Fruit fly (Drosophila melanogaster) whole organism, embryonic: ENCODE results near the gene rdog.

Experiments used
- Ada2b ChIP-seq: fragments of 200-800 bp; sonication (Bioruptor generic); IDR thresholded peaks from 2 replicates; pipeline ENCODE4 v1.3.6; 2022; ENCODE audit warnings: missing biosample characterization, missing genetic modification characterization
- CG10209 ChIP-seq: fragments of 200-800 bp; sonication (Bioruptor generic); optimal IDR thresholded peaks from 3 replicates; lab custom pipeline; 2017; ENCODE audit warnings: missing biosample characterization, mild to moderate bottlenecking, missing genetic modification characterization, missing genetic modification reagents
- CG13775 ChIP-seq: fragments of 200-800 bp; sonication (Bioruptor generic); optimal IDR thresholded peaks from 3 replicates; lab custom pipeline; 2017; ENCODE audit warnings: missing biosample characterization, mild to moderate bottlenecking, missing genetic modification characterization
- CG15269 ChIP-seq: fragments of 200-800 bp; sonication (Bioruptor generic); optimal IDR thresholded peaks from 2 replicates; lab custom pipeline; 2018; ENCODE audit warnings: missing biosample characterization, mild to moderate bottlenecking, missing genetic modification characterization, moderate library complexity
- CG17359 ChIP-seq: fragments of 200-800 bp; sonication (Bioruptor generic); optimal IDR thresholded peaks from 3 replicates; lab custom pipeline; 2018; ENCODE audit warnings: missing biosample characterization, mild to moderate bottlenecking, missing genetic modification characterization, moderate library complexity
- CG3065 ChIP-seq: fragments of 200-800 bp; sonication (Bioruptor generic); optimal IDR thresholded peaks from 2 replicates; lab custom pipeline; 2016; ENCODE audit warnings: missing biosample characterization, missing genetic modification characterization
- CG31365 ChIP-seq: fragments of 200-800 bp; sonication (Bioruptor generic); optimal IDR thresholded peaks from 2 replicates; lab custom pipeline; 2018; ENCODE audit warnings: missing biosample characterization, mild to moderate bottlenecking, missing genetic modification characterization
- CG5953 ChIP-seq: fragments of 200-800 bp; sonication (Bioruptor generic); IDR thresholded peaks from 2 replicates; pipeline ENCODE4 v1.3.6; 2022; ENCODE audit warnings: missing biosample characterization, missing genetic modification characterization
- CG7556 ChIP-seq: fragments of 200-800 bp; sonication (Bioruptor generic); optimal IDR thresholded peaks from 2 replicates; lab custom pipeline; 2017; ENCODE audit warnings: missing biosample characterization, mild to moderate bottlenecking, missing genetic modification characterization
- CG7786 ChIP-seq: fragments of 200-800 bp; sonication (Bioruptor generic); optimal IDR thresholded peaks from 2 replicates; lab custom pipeline; 2016; ENCODE audit warnings: missing biosample characterization, missing genetic modification characterization
- CG7928 ChIP-seq: fragments of 200-800 bp; sonication (Bioruptor generic); optimal IDR thresholded peaks from 2 replicates; lab custom pipeline; 2017; ENCODE audit warnings: missing biosample characterization, mild to moderate bottlenecking, missing genetic modification characterization
- CkIIα-i1 ChIP-seq: fragments of 200-800 bp; sonication (Bioruptor generic); IDR thresholded peaks from 2 replicates; pipeline ENCODE4 v1.3.6; 2022; ENCODE audit warnings: missing biosample characterization, missing genetic modification characterization
- Dek ChIP-seq: fragments of 200-800 bp; sonication (Bioruptor generic); optimal IDR thresholded peaks from 3 replicates; lab custom pipeline; 2019; ENCODE audit warnings: missing biosample characterization, mild to moderate bottlenecking, missing genetic modification characterization, moderate library complexity
- Drgx ChIP-seq: fragments of 200-800 bp; sonication (Bioruptor generic); IDR thresholded peaks from 2 replicates; pipeline ENCODE4 v1.3.6; 2022; ENCODE audit warnings: missing biosample characterization, missing genetic modification characterization
- Elba2 ChIP-seq: fragments of 200-800 bp; sonication (Bioruptor generic); optimal IDR thresholded peaks from 3 replicates; lab custom pipeline; 2016; ENCODE audit warnings: missing biosample characterization, missing genetic modification characterization
- Ets97D ChIP-seq: fragments of 200-800 bp; sonication (Bioruptor generic); optimal IDR thresholded peaks from 3 replicates; lab custom pipeline; 2016; ENCODE audit warnings: missing biosample characterization, missing genetic modification characterization
- Fer1 ChIP-seq: fragments of 200-800 bp; sonication (Bioruptor generic); optimal IDR thresholded peaks from 2 replicates; lab custom pipeline; 2017; ENCODE audit warnings: missing biosample characterization, mild to moderate bottlenecking, missing genetic modification characterization
- H2.0 ChIP-seq: fragments of 200-800 bp; sonication (Bioruptor generic); IDR thresholded peaks from 2 replicates; pipeline ENCODE4 v1.3.6; 2022; ENCODE audit warnings: missing biosample characterization, missing genetic modification characterization
- Hey ChIP-seq: fragments of 200-800 bp; sonication (Bioruptor generic); optimal IDR thresholded peaks from 3 replicates; lab custom pipeline; 2018; ENCODE audit warnings: missing biosample characterization, mild to moderate bottlenecking, missing genetic modification characterization
- MESR4 ChIP-seq: fragments of 200-800 bp; sonication (Bioruptor generic); optimal IDR thresholded peaks from 2 replicates; lab custom pipeline; 2018; ENCODE audit warnings: missing biosample characterization, mild to moderate bottlenecking, missing genetic modification characterization, moderate library complexity
- Nf-YA ChIP-seq: fragments of 200-800 bp; sonication (Bioruptor generic); IDR thresholded peaks from 2 replicates; pipeline ENCODE4 v1.3.6; 2022; ENCODE audit warnings: missing biosample characterization, missing genetic modification characterization
- NfI ChIP-seq: fragments of 200-800 bp; sonication (Bioruptor generic); optimal IDR thresholded peaks from 3 replicates; lab custom pipeline; 2018; ENCODE audit warnings: missing biosample characterization, mild to moderate bottlenecking, missing genetic modification characterization, moderate library complexity
- Oaz ChIP-seq: fragments of 200-800 bp; sonication (Bioruptor generic); IDR thresholded peaks from 2 replicates; pipeline ENCODE4 v1.3.6; 2022; ENCODE audit warnings: missing biosample characterization, missing genetic modification characterization
- Rfx ChIP-seq: fragments of 200-800 bp; sonication (Bioruptor generic); IDR thresholded peaks from 2 replicates; pipeline ENCODE4 v1.3.6; 2022; ENCODE audit warnings: missing biosample characterization, missing genetic modification characterization
- Six4 ChIP-seq: fragments of 200-800 bp; sonication (Bioruptor generic); optimal IDR thresholded peaks from 2 replicates; lab custom pipeline; 2016; ENCODE audit warnings: missing biosample characterization, missing genetic modification characterization
- Sox100B ChIP-seq: fragments of 200-800 bp; sonication (Bioruptor generic); optimal IDR thresholded peaks from 3 replicates; lab custom pipeline; 2018; ENCODE audit warnings: missing biosample characterization, mild to moderate bottlenecking, missing genetic modification characterization
- Spps ChIP-seq: fragments of 200-800 bp; sonication (Bioruptor generic); optimal IDR thresholded peaks from 2 replicates; lab custom pipeline; 2018; ENCODE audit warnings: missing biosample characterization, mild to moderate bottlenecking, missing genetic modification characterization
- abd-A ChIP-seq: fragments of 200-800 bp; sonication (Bioruptor generic); optimal IDR thresholded peaks from 3 replicates; lab custom pipeline; 2019; ENCODE audit warnings: missing biosample characterization, mild to moderate bottlenecking, missing genetic modification characterization, moderate library complexity
- az2 ChIP-seq: fragments of 200-800 bp; sonication (Bioruptor generic); optimal IDR thresholded peaks from 3 replicates; lab custom pipeline; 2016; ENCODE audit warnings: missing biosample characterization, missing genetic modification characterization
- cas ChIP-seq: fragments of 200-800 bp; sonication (Bioruptor generic); IDR thresholded peaks from 2 replicates; pipeline ENCODE4 v1.3.6; 2022; ENCODE audit warnings: missing biosample characterization, missing genetic modification characterization
- dm ChIP-seq: fragments of 200-800 bp; sonication (Bioruptor generic); optimal IDR thresholded peaks from 3 replicates; lab custom pipeline; 2016; ENCODE audit warnings: missing biosample characterization, missing genetic modification characterization
- emc ChIP-seq: fragments of 200-800 bp; sonication (Bioruptor generic); optimal IDR thresholded peaks from 2 replicates; lab custom pipeline; 2016; ENCODE audit warnings: missing biosample characterization, missing genetic modification characterization
- eve ChIP-seq, 2 experiments: fragments of >200 bp; optimal IDR thresholded peaks; 2 replicates each; lab custom pipeline; 2017; ENCODE audit warnings: missing biosample characterization in 2 of 2, missing genetic modification characterization in 2 of 2
- fd3F ChIP-seq: fragments of 200-800 bp; sonication (Bioruptor generic); optimal IDR thresholded peaks from 2 replicates; lab custom pipeline; 2018; ENCODE audit warnings: missing biosample characterization, mild to moderate bottlenecking, missing genetic modification characterization, moderate library complexity
- ftz-f1 ChIP-seq: fragments of 200-800 bp; sonication (Bioruptor generic); optimal IDR thresholded peaks from 2 replicates; lab custom pipeline; 2016; ENCODE audit warnings: missing biosample characterization, missing genetic modification characterization
- hkb ChIP-seq, 2 experiments: fragments of 200-800 bp in 1 of 2; fragments of >200 bp in 1 of 2; sonication (Bioruptor generic) in 1 of 2; IDR thresholded peaks in 1 of 2; optimal IDR thresholded peaks in 1 of 2; 2 replicates each; pipeline versions ENCODE4 v1.3.6 to Lab custom; 2017 to 2022; ENCODE audit warnings: missing biosample characterization in 1 of 2, missing genetic modification characterization in 1 of 2
- jumu ChIP-seq: fragments of 200-800 bp; sonication (Bioruptor generic); optimal IDR thresholded peaks from 3 replicates; lab custom pipeline; 2016; ENCODE audit warnings: missing biosample characterization, missing genetic modification characterization
- kay ChIP-seq: fragments of 200-800 bp; sonication (Bioruptor generic); optimal IDR thresholded peaks from 2 replicates; lab custom pipeline; 2016; ENCODE audit warnings: missing biosample characterization, missing genetic modification characterization
- ken ChIP-seq: fragments of 200-800 bp; sonication (Bioruptor generic); IDR thresholded peaks from 3 replicates; pipeline ENCODE4 v1.3.6; 2022; ENCODE audit warnings: missing biosample characterization, missing genetic modification characterization
- lab ChIP-seq: fragments of 200-800 bp; sonication (Bioruptor generic); optimal IDR thresholded peaks from 3 replicates; lab custom pipeline; 2017; ENCODE audit warnings: missing biosample characterization, missing genetic modification characterization, mild to moderate bottlenecking, moderate library complexity, missing genetic modification reagents
- lbe ChIP-seq: fragments of 200-800 bp; sonication (Bioruptor generic); optimal IDR thresholded peaks from 2 replicates; lab custom pipeline; 2016; ENCODE audit warnings: missing biosample characterization, mild to moderate bottlenecking, missing genetic modification characterization
- org-1 ChIP-seq: fragments of 200-800 bp; sonication (Bioruptor generic); optimal IDR thresholded peaks from 2 replicates; lab custom pipeline; 2017; ENCODE audit warnings: missing biosample characterization, missing genetic modification characterization
- pfk ChIP-seq: fragments of 200-800 bp; sonication (Bioruptor generic); optimal IDR thresholded peaks from 2 replicates; lab custom pipeline; 2018; ENCODE audit warnings: missing biosample characterization, mild to moderate bottlenecking, missing genetic modification characterization, moderate library complexity
- ranshi ChIP-seq: fragments of 200-800 bp; sonication (Bioruptor generic); IDR thresholded peaks from 2 replicates; pipeline ENCODE4 v1.3.6; 2022; ENCODE audit warnings: missing biosample characterization, missing genetic modification characterization
- seq ChIP-seq: fragments of 200-800 bp; sonication (Bioruptor generic); IDR thresholded peaks from 2 replicates; pipeline ENCODE4 v1.3.6; 2022; ENCODE audit warnings: missing biosample characterization, missing genetic modification characterization
- tgo ChIP-seq: fragments of 200-800 bp; sonication (Bioruptor generic); IDR thresholded peaks from 3 replicates; pipeline ENCODE4 v1.3.6; 2022; ENCODE audit warnings: missing biosample characterization, missing genetic modification characterization
- tx ChIP-seq: fragments of 200-800 bp; sonication (Bioruptor generic); optimal IDR thresholded peaks from 2 replicates; lab custom pipeline; 2016; ENCODE audit warnings: missing biosample characterization, missing genetic modification characterization
- zf30C ChIP-seq: fragments of 200-800 bp; sonication (Bioruptor generic); optimal IDR thresholded peaks from 3 replicates; lab custom pipeline; 2018; ENCODE audit warnings: missing biosample characterization, mild to moderate bottlenecking, missing genetic modification characterization

The rdog gene

dm6 chr3R:29157418-29158398 is at the start of gene rdog:
Gene rdog (plus strand): TSS chr3R:29158122.
- TF ChIP-seq CG5953 (peak; percentile 63), Hey (tag; lab: Kevin White, UChicago) (no peak), Drgx (GFP tag; lab: Robert Waterston, UW) (no peak; the same call in 1 of the 2 replicates), pfk (GFP tag; lab: Kevin White, UChicago) (no peak), emc (GFP tag; lab: Kevin White, UChicago) (peak; percentile 69), lbe (GFP tag; lab: Kevin White, UChicago) (peak; percentile 49), Six4 (peak; percentile 75), Ets97D (peak; percentile 39), Sox100B (GFP tag; lab: Kevin White, UChicago) (no peak), hkb (optimal IDR thresholded peaks at IDR 0.05; lab: Kevin White, UChicago) (no peak), hkb (GFP tag; IDR thresholded peaks at IDR 0.05; lab: Robert Waterston, UW) (peak; percentile 61), Nf-YA (GFP tag; lab: Robert Waterston, UW) (no peak; the same call in 1 of the 2 replicates), CG7786 (GFP tag; lab: Kevin White, UChicago) (peak; percentile 80), Dek (tag; lab: Kevin White, UChicago) (peak; percentile 65), Oaz (GFP tag; lab: Robert Waterston, UW) (no peak), tx (GFP tag; lab: Kevin White, UChicago) (peak; percentile 64), Rfx (GFP tag; lab: Robert Waterston, UW) (peak; percentile 74), CG7556 (GFP tag; lab: Kevin White, UChicago) (peak; percentile 82), lab (peak; percentile 84), CG31365 (tag; lab: Kevin White, UChicago) (no peak), dm (GFP tag; lab: Kevin White, UChicago) (peak; percentile 78), CG3065 (peak; percentile 67), seq (peak; percentile 45), az2 (GFP tag; lab: Kevin White, UChicago) (peak; percentile 88), H2.0 (GFP tag; lab: Robert Waterston, UW) (peak; percentile 36; the same call in 1 of the 2 replicates), CG13775 (GFP tag; lab: Kevin White, UChicago) (peak; percentile 84), ken (GFP tag; lab: Robert Waterston, UW) (no peak; the same call in 2 of the 3 replicates), zf30C (no peak), ftz-f1 (GFP tag; lab: Kevin White, UChicago) (peak; percentile 15), NfI (GFP tag; lab: Kevin White, UChicago) (peak; percentile 72), MESR4 (GFP tag; lab: Kevin White, UChicago) (peak; percentile 3), abd-A (peak; percentile 64), tgo (GFP tag; lab: Robert Waterston, UW) (peak; percentile 64), Elba2 (GFP tag; lab: Kevin White, UChicago) (no peak), cas (GFP tag; lab: Robert Waterston, UW) (no peak), CkIIα-i1 (GFP tag; lab: Robert Waterston, UW) (no peak), Fer1 (GFP tag; lab: Kevin White, UChicago) (peak; percentile 79), jumu (GFP tag; lab: Kevin White, UChicago) (peak; percentile 64), Ada2b (peak; percentile 49), org-1 (peak; percentile 68), CG7928 (GFP tag; lab: Kevin White, UChicago) (peak; percentile 30), eve (GFP tag; optimal IDR thresholded peaks at IDR 0.05; lab: Kevin White, UChicago) (no peak), kay (GFP tag; lab: Kevin White, UChicago) (peak; percentile 61), fd3F (GFP tag; lab: Kevin White, UChicago) (peak; percentile 31), CG17359 (peak; percentile 61), CG15269 (peak; percentile 81), CG10209 (GFP tag; lab: Kevin White, UChicago) (peak; percentile 81), Spps (tag; lab: Kevin White, UChicago) (peak; percentile 50), ranshi (GFP tag; lab: Robert Waterston, UW) (0 out of 2 replicates have a peak, but pooled peaks have one; percentile 47)
